Fruit fly (Drosophila melanogaster) whole organism, pupa: Measurements from ENCODE around the gene CG10365.

Experiments used
- CG13204 ChIP-seq: fragments of 200-800 bp; sonication (Bioruptor generic); optimal IDR thresholded peaks from 2 replicates; lab custom pipeline; 2018; ENCODE audit warnings: missing biosample characterization, mild to moderate bottlenecking, missing genetic modification characterization, moderate library complexity
- D1 ChIP-seq: fragments of 200-800 bp; sonication (Bioruptor generic); optimal IDR thresholded peaks from 2 replicates; lab custom pipeline; 2018; ENCODE audit warnings: missing biosample characterization, mild to moderate bottlenecking, missing genetic modification characterization, moderate library complexity
- Pif1B ChIP-seq: fragments of 200-800 bp; sonication (Bioruptor generic); optimal IDR thresholded peaks from 3 replicates; lab custom pipeline; 2016; ENCODE audit warnings: missing biosample characterization, missing genetic modification characterization
- Snoo ChIP-seq: fragments of 200-800 bp; sonication (Bioruptor generic); optimal IDR thresholded peaks from 3 replicates; lab custom pipeline; 2017; ENCODE audit warnings: missing biosample characterization, mild to moderate bottlenecking, missing genetic modification characterization, inconsistent platforms
- fd96Ca ChIP-seq: fragments of 200-800 bp; sonication (Bioruptor generic); IDR thresholded peaks from 3 replicates; pipeline ENCODE4 v1.3.6; 2022; ENCODE audit warnings: missing biosample characterization, missing genetic modification characterization
- gl ChIP-seq: fragments of 200-800 bp; sonication (Bioruptor generic); optimal IDR thresholded peaks from 2 replicates; lab custom pipeline; 2018; ENCODE audit warnings: missing biosample characterization, mild to moderate bottlenecking, missing genetic modification characterization

DNA sequence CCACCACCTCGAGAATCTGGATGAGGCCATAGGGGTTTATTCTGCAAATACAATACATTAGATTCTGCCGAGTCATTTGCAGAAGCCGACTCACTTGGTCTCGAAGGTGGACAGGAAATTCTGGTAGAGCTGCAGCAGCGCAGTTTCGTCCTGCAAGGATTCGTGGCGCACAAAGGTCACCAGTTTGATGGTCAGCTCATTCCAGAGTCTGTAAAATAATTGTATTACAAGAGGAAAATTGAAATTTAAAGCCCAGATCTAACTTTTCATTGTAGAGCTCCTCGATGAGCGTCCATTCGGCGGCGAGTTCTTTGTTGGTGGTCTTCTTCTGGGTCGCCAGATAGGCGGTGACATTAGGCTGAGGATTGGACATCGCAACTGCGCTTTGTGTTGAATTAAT lies 9.4 kb downstream of the CG10365 start:
- no peak for TF ChIP-seq gl
- no peak for TF ChIP-seq Snoo (tag; lab: Kevin White, UChicago)
- no peak for TF ChIP-seq D1 (tag; lab: Kevin White, UChicago)
- TF ChIP-seq fd96Ca (GFP tag; lab: Robert Waterston, UW) = no peak
- TF ChIP-seq Pif1B (GFP tag; lab: Kevin White, UChicago) = no peak
- TF ChIP-seq CG13204 (GFP tag; lab: Kevin White, UChicago) = no peak
